Worm (Caenorhabditis elegans) whole organism, early embryonic: Measurements from ENCODE around the gene F10C1.9.

ENCODE experiments used
- ama-1 ChIP-seq: fragments of 150-350 bp; optimal IDR thresholded peaks from 2 replicates; lab custom pipeline; 2014
- ceh-13 ChIP-seq: fragments of 200-800 bp; sonication (Bioruptor generic); optimal IDR thresholded peaks from 2 replicates; lab custom pipeline; 2018; ENCODE audit warnings: mild to moderate bottlenecking, missing genetic modification characterization, missing compliant biosample characterization
- ceh-36 ChIP-seq: sonication (generic microtip); optimal IDR thresholded peaks from 2 replicates; lab custom pipeline; 2016; ENCODE audit warnings: missing genetic modification characterization, inconsistent platforms, missing compliant biosample characterization
- flt-1 ChIP-seq: fragments of 200-800 bp; sonication (Bioruptor generic); IDR thresholded peaks from 2 replicates; pipeline ENCODE4 v1.3.6; 2022; ENCODE audit warnings: missing genetic modification characterization, missing compliant biosample characterization
- hmbx-1 ChIP-seq: sonication (generic microtip); optimal IDR thresholded peaks from 2 replicates; lab custom pipeline; 2016; ENCODE audit warnings: mild to moderate bottlenecking, missing genetic modification characterization, missing compliant biosample characterization
- hmg-4 ChIP-seq: fragments of 200-800 bp; sonication (Bioruptor generic); optimal IDR thresholded peaks from 2 replicates; lab custom pipeline; 2018; ENCODE audit warnings: mild to moderate bottlenecking, missing genetic modification characterization, missing compliant biosample characterization
- pes-1 ChIP-seq: fragments of 200-800 bp; sonication (Bioruptor generic); IDR thresholded peaks from 2 replicates; pipeline ENCODE4 v1.3.6; 2022; ENCODE audit warnings: missing genetic modification reagents, missing genetic modification characterization, missing compliant biosample characterization
- scrt-1 ChIP-seq: fragments of 200-800 bp; sonication (Bioruptor generic); IDR thresholded peaks from 2 replicates; pipeline ENCODE4 v1.3.6; 2022; ENCODE audit warnings: missing genetic modification characterization, missing compliant biosample characterization
- tbx-11 ChIP-seq: fragments of 200-800 bp; sonication (Bioruptor generic); IDR thresholded peaks from 2 replicates; pipeline ENCODE4 v1.3.6; 2022; ENCODE audit warnings: missing genetic modification characterization, missing compliant biosample characterization

DNA sequence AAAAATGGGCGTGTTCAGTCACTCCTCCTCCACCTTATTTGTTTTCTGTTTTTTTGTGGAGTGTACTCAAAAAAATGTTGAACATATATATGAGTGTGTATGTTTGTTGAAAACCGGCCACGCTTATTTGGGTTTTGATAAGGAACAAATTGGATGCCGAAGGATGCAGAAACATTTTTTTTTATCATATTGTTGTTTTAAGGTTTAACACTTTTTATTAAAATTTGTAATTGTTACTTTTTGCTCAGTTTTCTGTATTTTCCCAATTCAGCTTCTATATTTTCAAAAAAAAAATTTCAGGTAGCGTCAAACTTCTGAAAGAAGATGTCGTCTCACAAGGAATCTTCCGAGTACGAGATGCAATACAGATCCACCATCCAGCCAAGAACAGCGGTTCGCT lies 20.2 kb upstream of the F10C1.9 start, which contains the start of gene ifb-1:
- TF ChIP-seq ama-1 (lab: Kevin White, UChicago) (no peak), hmg-4 (GFP tag; lab: Kevin White, UChicago) (no peak), tbx-11 (GFP tag; lab: Robert Waterston, UW) (no peak), pes-1 (GFP tag; lab: Robert Waterston, UW) (no peak), hmbx-1 (no peak), scrt-1 (GFP tag; lab: Robert Waterston, UW) (no peak), ceh-13 (GFP tag; lab: Kevin White, UChicago) (no peak), flt-1 (GFP tag; lab: Robert Waterston, UW) (no peak), ceh-36 (tag; lab: Kevin White, UChicago) (no peak)
